Fruit fly (Drosophila melanogaster) ovary, adult (tissue): ENCODE measurements around the gene CG12811.

Source experiments
- CG17801 ChIP-seq: fragments of 200-800 bp; optimal IDR thresholded peaks from 2 replicates; lab custom pipeline; 2019; ENCODE audit warnings: missing biosample characterization, mild to moderate bottlenecking, missing genetic modification characterization, moderate library complexity; ENCODE audit not compliant: partially characterized antibody

CG12811 gene

dm6 chr3R:10082549-10083075 is 34.0 kb upstream of the CG12811 start:
- TF ChIP-seq CG17801 (GFP tag; lab: Kevin White, UChicago) = peak; percentile 52

dm6 chr3R:10081469-10082111 is 33.0 kb upstream of the CG12811 start:
- no peak for TF ChIP-seq CG17801 (GFP tag; lab: Kevin White, UChicago)

- peak; percentile 6 for TF ChIP-seq CG17801 (GFP tag; lab: Kevin White, UChicago)
Observed at dm6 chr3R:10080699-10081098, 32.1 kb upstream of the CG12811 start.

dm6 chr3R:10079267-10079987 is 30.8 kb upstream of the CG12811 start:
- TF ChIP-seq CG17801 (GFP tag; lab: Kevin White, UChicago) = peak; percentile 78

- no peak for TF ChIP-seq CG17801 (GFP tag; lab: Kevin White, UChicago)
Observed at dm6 chr3R:10078468-10079143, 30.0 kb upstream of the CG12811 start.

- peak; percentile 56 for TF ChIP-seq CG17801 (GFP tag; lab: Kevin White, UChicago)
Observed at dm6 chr3R:10076665-10077064, 28.1 kb upstream of the CG12811 start.

- peak; percentile 41 for TF ChIP-seq CG17801 (GFP tag; lab: Kevin White, UChicago)
Observed at dm6 chr3R:10075323-10075788, 26.8 kb upstream of the CG12811 start, which contains the start of gene Alp13. Gene Alp13, minus strand, starts transcription at chr3R:10075373.

- TF ChIP-seq CG17801 (GFP tag; lab: Kevin White, UChicago) = no peak
Observed at dm6 chr3R:10070817-10071216, 22.2 kb upstream of the CG12811 start, which contains the start of gene nerfin-2. Gene nerfin-2, plus strand, starts transcription at chr3R:10071117.

dm6 chr3R:10070195-10070594 is 21.6 kb upstream of the CG12811 start:
- no peak for TF ChIP-seq CG17801 (GFP tag; lab: Kevin White, UChicago)

- no peak for TF ChIP-seq CG17801 (GFP tag; lab: Kevin White, UChicago)
Observed at dm6 chr3R:10068780-10069179, 20.2 kb upstream of the CG12811 start.

dm6 chr3R:10067605-10068004 is 19.0 kb upstream of the CG12811 start, which contains the start of gene CG33784:
Gene CG33784, plus strand, starts transcription at chr3R:10067905.
- TF ChIP-seq CG17801 (GFP tag; lab: Kevin White, UChicago) = no peak

- TF ChIP-seq CG17801 (GFP tag; lab: Kevin White, UChicago) = no peak
Observed at dm6 chr3R:10066470-10066869, 17.9 kb upstream of the CG12811 start, which contains the start of gene CG33783. Gene CG33783, plus strand, starts transcription at chr3R:10066770.

- TF ChIP-seq CG17801 (GFP tag; lab: Kevin White, UChicago) = no peak
Observed at dm6 chr3R:10063707-10064106, 15.1 kb upstream of the CG12811 start, which contains the start of gene CG33631. Gene CG33631, plus strand, starts transcription at chr3R:10064007.

- no peak for TF ChIP-seq CG17801 (GFP tag; lab: Kevin White, UChicago)
Observed at dm6 chr3R:10062324-10062723, 13.7 kb upstream of the CG12811 start, which contains the start of gene CG33630. Gene CG33630, plus strand, starts transcription at chr3R:10062624.

dm6 chr3R:10059952-10060351 is 11.4 kb upstream of the CG12811 start, which contains the start of gene Npc2c:
Gene Npc2c, plus strand, starts transcription at chr3R:10060252.
- no peak for TF ChIP-seq CG17801 (GFP tag; lab: Kevin White, UChicago)
